Worm (Caenorhabditis elegans): ENCODE results near the gene ptp-2.

- TF ChIP-seq nhr-28 (tag; optimal IDR thresholded peaks at IDR 0.05) (no peak), unc-62 (GFP tag; optimal IDR thresholded peaks at IDR 0.05) (no peak), lin-39 (tag; optimal IDR thresholded peaks at IDR 0.05) (no peak), egl-27 (tag; optimal IDR thresholded peaks at IDR 0.05) (no peak), nhr-77 (tag; optimal IDR thresholded peaks at IDR 0.05) (no peak), nhr-12 (tag; optimal IDR thresholded peaks at IDR 0.05) (no peak), nhr-76 (tag; optimal IDR thresholded peaks at IDR 0.05) (no peak), nhr-11 (tag; optimal IDR thresholded peaks at IDR 0.05) (no peak), R02D3.7 (tag; optimal IDR thresholded peaks at IDR 0.05) (no peak), nhr-23 (tag; optimal IDR thresholded peaks at IDR 0.05) (no peak)
These were observed 46.5 kb downstream of the ptp-2 start for ce11 chrII:5964962-5965361.

Measured in whole organism, L3 larva.